Fruit fly (Drosophila melanogaster) whole organism, prepupa: ENCODE data around the gene mRpL23.
A peak's percentile ranks its signal among the peaks of the same experiment; 100 is the strongest.

Experiments used
- CG11294 ChIP-seq: fragments of 200-800 bp; sonication (Bioruptor generic); IDR thresholded peaks from 2 replicates; pipeline ENCODE4 v1.3.6; 2022; ENCODE audit warnings: missing biosample characterization, missing genetic modification characterization
- CG11762 ChIP-seq: fragments of 200-800 bp; sonication (Bioruptor generic); optimal IDR thresholded peaks from 3 replicates; lab custom pipeline; 2016; ENCODE audit warnings: missing biosample characterization, missing genetic modification characterization; ENCODE audit not compliant: insufficient read depth
- CG15336 ChIP-seq: fragments of 200-800 bp; sonication (Bioruptor generic); IDR thresholded peaks from 2 replicates; pipeline ENCODE4 v1.3.6; 2022; ENCODE audit warnings: missing biosample characterization, missing genetic modification characterization
- CG1621 ChIP-seq: fragments of 200-800 bp; sonication (Bioruptor generic); optimal IDR thresholded peaks from 3 replicates; lab custom pipeline; 2018; ENCODE audit warnings: missing biosample characterization, mild to moderate bottlenecking, missing genetic modification characterization
- CG16779 ChIP-seq: fragments of 200-800 bp; sonication (Bioruptor generic); optimal IDR thresholded peaks from 3 replicates; lab custom pipeline; 2017; ENCODE audit warnings: missing biosample characterization, mild to moderate bottlenecking, missing genetic modification characterization
- CG31627 ChIP-seq: fragments of 200-800 bp; sonication (Bioruptor generic); optimal IDR thresholded peaks from 3 replicates; lab custom pipeline; 2016; ENCODE audit warnings: missing biosample characterization, missing genetic modification characterization
- CG32006 ChIP-seq: fragments of 200-800 bp; sonication (Bioruptor generic); optimal IDR thresholded peaks from 3 replicates; lab custom pipeline; 2017; ENCODE audit warnings: missing biosample characterization, mild to moderate bottlenecking, missing genetic modification characterization
- CG34406 ChIP-seq: fragments of 200-800 bp; sonication (Bioruptor generic); optimal IDR thresholded peaks from 3 replicates; lab custom pipeline; 2016; ENCODE audit warnings: missing biosample characterization, missing genetic modification characterization
- CG3919 ChIP-seq: fragments of 200-800 bp; sonication (Bioruptor generic); optimal IDR thresholded peaks from 3 replicates; lab custom pipeline; 2016; ENCODE audit warnings: missing biosample characterization, missing genetic modification characterization
- CG4318 ChIP-seq: fragments of 200-800 bp; sonication (Bioruptor generic); optimal IDR thresholded peaks from 3 replicates; lab custom pipeline; 2017; ENCODE audit warnings: missing biosample characterization, mild to moderate bottlenecking, missing genetic modification characterization
- CG6163 ChIP-seq: fragments of 200-800 bp; sonication (Bioruptor generic); IDR thresholded peaks from 3 replicates; pipeline ENCODE4 v1.3.6; 2022; ENCODE audit warnings: missing biosample characterization, missing genetic modification characterization
- CG6276 ChIP-seq: fragments of 200-800 bp; sonication (Bioruptor generic); optimal IDR thresholded peaks from 2 replicates; lab custom pipeline; 2017; ENCODE audit warnings: missing biosample characterization, mild to moderate bottlenecking, missing genetic modification characterization
- CG6792 ChIP-seq: fragments of 200-800 bp; sonication (Bioruptor generic); optimal IDR thresholded peaks from 3 replicates; lab custom pipeline; 2016; ENCODE audit warnings: missing biosample characterization, missing genetic modification characterization
- CG6808 ChIP-seq: fragments of 200-800 bp; sonication (Bioruptor generic); optimal IDR thresholded peaks from 3 replicates; lab custom pipeline; 2017; ENCODE audit warnings: missing biosample characterization, missing genetic modification characterization, mild to moderate bottlenecking, moderate library complexity, missing genetic modification reagents
- CG6854 ChIP-seq: fragments of 200-800 bp; sonication (Bioruptor generic); optimal IDR thresholded peaks from 2 replicates; lab custom pipeline; 2017; ENCODE audit warnings: missing biosample characterization, mild to moderate bottlenecking, missing genetic modification characterization
- CG8319 ChIP-seq: fragments of 200-800 bp; sonication (Bioruptor generic); optimal IDR thresholded peaks from 3 replicates; lab custom pipeline; 2016; ENCODE audit warnings: missing biosample characterization, missing genetic modification characterization
- CG8632 ChIP-seq: fragments of 200-800 bp; sonication (Bioruptor generic); optimal IDR thresholded peaks from 3 replicates; lab custom pipeline; 2016; ENCODE audit warnings: missing biosample characterization, missing genetic modification characterization
- CG9139 ChIP-seq: fragments of 200-800 bp; sonication (Bioruptor generic); optimal IDR thresholded peaks from 3 replicates; lab custom pipeline; 2017; ENCODE audit warnings: missing biosample characterization, mild to moderate bottlenecking, missing genetic modification characterization
- Eip75B ChIP-seq: fragments of 200-800 bp; sonication (Bioruptor generic); optimal IDR thresholded peaks from 3 replicates; lab custom pipeline; 2016; ENCODE audit warnings: missing biosample characterization, missing genetic modification characterization
- Eip78C ChIP-seq: fragments of 200-800 bp; sonication (Bioruptor generic); peaks from one replicate; lab custom pipeline; 2016; ENCODE audit warnings: missing biosample characterization, missing genetic modification characterization
- Eip93F ChIP-seq: fragments of 200-800 bp; sonication (Bioruptor generic); optimal IDR thresholded peaks from 2 replicates; lab custom pipeline; 2016; ENCODE audit warnings: missing biosample characterization, mild to moderate bottlenecking, missing genetic modification characterization
- Ets96B ChIP-seq: fragments of 200-800 bp; optimal IDR thresholded peaks from 2 replicates; lab custom pipeline; 2019; ENCODE audit warnings: missing biosample characterization, mild to moderate bottlenecking, missing genetic modification characterization, moderate library complexity
- Gug ChIP-seq: fragments of 200-800 bp; sonication (Bioruptor generic); IDR thresholded peaks from 2 replicates; pipeline ENCODE4 v1.3.6; 2022; ENCODE audit warnings: missing biosample characterization, missing genetic modification characterization
- Hr38 ChIP-seq: sonication (Bioruptor generic); optimal IDR thresholded peaks from 2 replicates; lab custom pipeline; 2016; ENCODE audit warnings: missing biosample characterization, missing genetic modification characterization
- Hr39 ChIP-seq: fragments of 200-800 bp; sonication (Bioruptor generic); optimal IDR thresholded peaks from 2 replicates; lab custom pipeline; 2016; ENCODE audit warnings: missing biosample characterization, missing genetic modification characterization
- Hr4 ChIP-seq: fragments of 200-800 bp; sonication (Bioruptor generic); optimal IDR thresholded peaks from 3 replicates; lab custom pipeline; 2016; ENCODE audit warnings: missing biosample characterization, missing genetic modification characterization
- Lpt ChIP-seq: fragments of 200-800 bp; sonication (Bioruptor generic); optimal IDR thresholded peaks from 3 replicates; lab custom pipeline; 2016; ENCODE audit warnings: missing biosample characterization, missing genetic modification characterization
- Smox ChIP-seq: fragments of 200-800 bp; sonication (Bioruptor generic); optimal IDR thresholded peaks from 3 replicates; lab custom pipeline; 2016; ENCODE audit warnings: missing biosample characterization, missing genetic modification characterization
- Sox102F ChIP-seq: fragments of 200-800 bp; sonication (Bioruptor generic); optimal IDR thresholded peaks from 2 replicates; lab custom pipeline; 2016; ENCODE audit warnings: missing biosample characterization, mild to moderate bottlenecking, missing genetic modification characterization
- Sox14 ChIP-seq: fragments of 200-800 bp; sonication (Bioruptor generic); optimal IDR thresholded peaks from 3 replicates; lab custom pipeline; 2016; ENCODE audit warnings: missing biosample characterization, missing genetic modification characterization
- achi ChIP-seq: fragments of 200-800 bp; sonication (Bioruptor generic); optimal IDR thresholded peaks from 3 replicates; lab custom pipeline; 2016; ENCODE audit warnings: missing biosample characterization, missing genetic modification characterization
- acj6 ChIP-seq: fragments of 200-800 bp; sonication (Bioruptor generic); optimal IDR thresholded peaks from 3 replicates; lab custom pipeline; 2016; ENCODE audit warnings: missing biosample characterization, missing genetic modification characterization
- cyc ChIP-seq: fragments of 200-800 bp; sonication (Bioruptor generic); optimal IDR thresholded peaks from 3 replicates; lab custom pipeline; 2016; ENCODE audit warnings: missing biosample characterization, missing genetic modification characterization
- dsx ChIP-seq: fragments of 200-800 bp; optimal IDR thresholded peaks from 3 replicates; lab custom pipeline; 2019; ENCODE audit warnings: missing biosample characterization, mild to moderate bottlenecking, missing genetic modification characterization, moderate library complexity; ENCODE audit not compliant: poor library complexity, severe bottlenecking
- eg ChIP-seq: fragments of 200-800 bp; sonication (Bioruptor generic); IDR thresholded peaks from 3 replicates; pipeline ENCODE4 v1.3.6; 2022; ENCODE audit warnings: missing biosample characterization, missing genetic modification characterization
- esn ChIP-seq: fragments of 200-800 bp; sonication (Bioruptor generic); optimal IDR thresholded peaks from 2 replicates; lab custom pipeline; 2016; ENCODE audit warnings: missing biosample characterization, mild to moderate bottlenecking, missing genetic modification characterization, moderate library complexity
- fd59A ChIP-seq: fragments of 200-800 bp; sonication (Bioruptor generic); optimal IDR thresholded peaks from 2 replicates; lab custom pipeline; 2017; ENCODE audit warnings: missing biosample characterization, mild to moderate bottlenecking, missing genetic modification characterization, missing genetic modification reagents
- fd85E ChIP-seq: fragments of 200-800 bp; sonication (Bioruptor generic); optimal IDR thresholded peaks from 3 replicates; lab custom pipeline; 2016; ENCODE audit warnings: missing biosample characterization, missing genetic modification characterization
- fkh ChIP-seq: fragments of 200-800 bp; sonication (Bioruptor generic); optimal IDR thresholded peaks from 3 replicates; lab custom pipeline; 2017; ENCODE audit warnings: missing biosample characterization, mild to moderate bottlenecking, missing genetic modification characterization, moderate library complexity
- lz ChIP-seq: fragments of 200-800 bp; sonication (Bioruptor generic); optimal IDR thresholded peaks from 3 replicates; lab custom pipeline; 2016; ENCODE audit warnings: missing biosample characterization, missing genetic modification characterization
- net ChIP-seq: fragments of 200-800 bp; sonication (Bioruptor generic); optimal IDR thresholded peaks from 3 replicates; lab custom pipeline; 2016; ENCODE audit warnings: missing biosample characterization, missing genetic modification characterization
- salr ChIP-seq, 2 experiments: fragments of 200-800 bp; sonication (Bioruptor generic); optimal IDR thresholded peaks; 3 replicates each; lab custom pipeline; 2016 to 2018; ENCODE audit warnings: missing biosample characterization in 2 of 2, missing genetic modification characterization in 2 of 2, mild to moderate bottlenecking in 1 of 2
- ss ChIP-seq, 2 experiments: fragments of 200-800 bp; sonication (Bioruptor generic); optimal IDR thresholded peaks; 2 replicates in 1 of 2; 3 replicates in 1 of 2; lab custom pipeline; 2017 to 2018; ENCODE audit warnings: mild to moderate bottlenecking in 2 of 2, missing biosample characterization in 2 of 2, missing genetic modification characterization in 2 of 2, moderate library complexity in 1 of 2
- topi ChIP-seq: fragments of 200-800 bp; sonication (Bioruptor generic); optimal IDR thresholded peaks from 3 replicates; lab custom pipeline; 2016; ENCODE audit warnings: missing biosample characterization, missing genetic modification characterization
- vri ChIP-seq: fragments of 200-800 bp; sonication (Bioruptor generic); optimal IDR thresholded peaks from 3 replicates; lab custom pipeline; 2016; ENCODE audit warnings: missing biosample characterization, mild to moderate bottlenecking, missing genetic modification characterization

The mRpL23 gene

DNA sequence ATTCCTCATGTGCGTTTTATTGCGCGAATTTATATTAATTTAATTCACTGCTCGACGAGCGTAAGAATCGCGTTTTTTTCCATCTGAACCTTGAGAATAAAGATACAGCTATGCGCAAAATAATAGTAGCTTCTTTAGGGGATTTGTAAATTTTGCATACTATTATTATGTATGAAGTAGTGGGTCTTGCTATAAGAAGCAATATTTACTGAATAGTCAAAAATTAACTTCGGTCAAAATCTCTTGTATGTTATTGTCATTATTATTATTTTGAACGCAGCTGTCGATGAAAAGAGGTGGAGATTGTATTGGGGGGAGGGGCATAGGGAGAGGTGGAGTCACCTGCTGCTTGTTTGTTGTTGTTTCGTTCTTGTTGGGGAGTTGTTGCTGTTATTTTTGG, 45.3 kb upstream of the mRpL23 start (continued):
- TF ChIP-seq CG32006 (GFP tag; lab: Kevin White, UChicago) (peak; percentile 73), topi (GFP tag; lab: Kevin White, UChicago) (peak; percentile 97), CG6276 (GFP tag; lab: Kevin White, UChicago) (peak; percentile 75), Hr38 (no peak), CG11762 (GFP tag; lab: Kevin White, UChicago) (peak; percentile 93), CG31627 (GFP tag; lab: Kevin White, UChicago) (peak; percentile 87), CG3919 (peak; percentile 95), Lpt (GFP tag; lab: Kevin White, UChicago) (peak; percentile 63), Smox (GFP tag; lab: Kevin White, UChicago) (peak; percentile 83), CG15336 (GFP tag; lab: Robert Waterston, UW) (peak; percentile 90), CG1621 (tag; lab: Kevin White, UChicago) (peak; percentile 84), Hr39 (GFP tag; lab: Kevin White, UChicago) (peak; percentile 84), cyc (peak; percentile 95), eg (GFP tag; lab: Robert Waterston, UW) (peak; percentile 89), salr (GFP tag; optimal IDR thresholded peaks at IDR 0.05; lab: Kevin White, UChicago) (peak; percentile 52 to 67), Sox14 (GFP tag; lab: Kevin White, UChicago) (peak; percentile 88), CG34406 (GFP tag; lab: Kevin White, UChicago) (peak; percentile 81), fd59A (GFP tag; lab: Kevin White, UChicago) (peak; percentile 82), Ets96B (tag; lab: Kevin White, UChicago) (peak; percentile 95), Hr4 (peak; percentile 65), dsx (GFP tag; lab: Kevin White, UChicago) (peak; percentile 90), Sox102F (peak; percentile 82), CG8632 (GFP tag; lab: Kevin White, UChicago) (peak; percentile 77)
- TF ChIP-seq, all 60 proteins: peak for 57

- TF ChIP-seq CG8632 (GFP tag; lab: Kevin White, UChicago) (peak; percentile 97), Sox14 (GFP tag; lab: Kevin White, UChicago) (peak; percentile 87), CG32006 (GFP tag; lab: Kevin White, UChicago) (peak; percentile 97), Lpt (GFP tag; lab: Kevin White, UChicago) (peak; percentile 84), Eip78C (GFP tag; lab: Kevin White, UChicago) (peak; percentile 98), fd85E (peak; percentile 12), acj6 (GFP tag; lab: Kevin White, UChicago) (peak; percentile 96), eg (GFP tag; lab: Robert Waterston, UW) (peak; percentile 73), achi (peak; percentile 94), esn (GFP tag; lab: Kevin White, UChicago) (peak; percentile 95), lz (GFP tag; lab: Kevin White, UChicago) (peak; percentile 92), Gug (peak; percentile 80), CG6792 (GFP tag; lab: Kevin White, UChicago) (peak; percentile 95), CG8319 (GFP tag; lab: Kevin White, UChicago) (peak; percentile 91), Smox (GFP tag; lab: Kevin White, UChicago) (peak; percentile 87), net (GFP tag; lab: Kevin White, UChicago) (peak; percentile 92), CG31627 (GFP tag; lab: Kevin White, UChicago) (peak; percentile 84), vri (peak; percentile 66), CG11294 (GFP tag; lab: Robert Waterston, UW) (peak; percentile 69), CG6276 (GFP tag; lab: Kevin White, UChicago) (peak; percentile 92), cyc (peak; percentile 84), CG6163 (GFP tag; lab: Robert Waterston, UW) (peak; percentile 77), CG11762 (GFP tag; lab: Kevin White, UChicago) (peak; percentile 93), CG16779 (tag; lab: Kevin White, UChicago) (peak; percentile 95), Hr4 (peak; percentile 84), Eip93F (GFP tag; lab: Kevin White, UChicago) (peak; percentile 73), dsx (GFP tag; lab: Kevin White, UChicago) (peak; percentile 92), CG4318 (GFP tag; lab: Kevin White, UChicago) (peak; percentile 94), CG9139 (GFP tag; lab: Kevin White, UChicago) (peak; percentile 95), Sox102F (peak; percentile 81), CG6854 (peak; percentile 92), CG6808 (GFP tag; lab: Kevin White, UChicago) (peak; percentile 97), ss (GFP tag; optimal IDR thresholded peaks at IDR 0.05; lab: Kevin White, UChicago) (peak; percentile 95 to 98), Eip75B (peak; percentile 93), Hr39 (GFP tag; lab: Kevin White, UChicago) (peak; percentile 80), fkh (GFP tag; lab: Kevin White, UChicago) (peak; percentile 60), Hr38 (no peak), CG15336 (GFP tag; lab: Robert Waterston, UW) (peak; percentile 90), topi (GFP tag; lab: Kevin White, UChicago) (peak; percentile 90), CG34406 (GFP tag; lab: Kevin White, UChicago) (peak; percentile 97)
These were observed 44.0 kb upstream of the mRpL23 start for dm6 chr3L:2417399-2418040.
